Fruit fly (Drosophila melanogaster): Measurements from ENCODE around the gene mRpL2.

dm6 chr3L:11155380-11155779 lies 34.7 kb downstream of the mRpL2 start:
- TF ChIP-seq CTCF (optimal IDR thresholded peaks at IDR 0.05) (no peak), CG8478 (optimal IDR thresholded peaks at IDR 0.05) (no peak)
